Worm (Caenorhabditis elegans) whole organism, early embryonic: ENCODE results near the gene nhr-107.

Experiments
- ama-1 ChIP-seq: fragments of 150-350 bp; optimal IDR thresholded peaks from 2 replicates; lab custom pipeline; 2014
- hnd-1 ChIP-seq: sonication (generic microtip); optimal IDR thresholded peaks from 2 replicates; lab custom pipeline; 2016; ENCODE audit warnings: missing genetic modification characterization, missing compliant biosample characterization
- tbx-11 ChIP-seq: fragments of 200-800 bp; sonication (Bioruptor generic); IDR thresholded peaks from 2 replicates; pipeline ENCODE4 v1.3.6; 2022; ENCODE audit warnings: missing genetic modification characterization, missing compliant biosample characterization

DNA sequence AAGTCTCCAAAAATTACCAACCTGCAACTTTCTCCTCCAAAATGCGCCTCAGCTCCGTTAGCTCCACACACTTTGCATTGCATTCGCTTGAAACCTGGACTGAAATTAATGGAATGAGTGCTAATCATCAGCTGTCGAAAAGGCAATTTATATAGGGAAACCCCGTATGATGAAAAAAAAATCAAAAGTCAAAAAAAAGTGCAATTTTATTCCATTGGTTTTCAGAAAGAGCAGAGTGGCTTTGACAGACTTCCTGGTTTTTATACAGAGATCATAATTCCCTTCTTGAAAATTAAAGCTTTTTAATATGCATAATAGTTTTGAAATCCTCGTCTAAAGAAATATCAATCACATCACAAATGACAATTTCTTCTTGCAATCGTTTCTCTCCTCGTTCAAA lies 9.2 kb downstream of the nhr-107 start, which contains the start of gene nhr-139:
- TF ChIP-seq hnd-1 (no peak), tbx-11 (GFP tag; lab: Robert Waterston, UW) (no peak), ama-1 (no peak)
